Fruit fly (Drosophila melanogaster) whole organism, prepupa: ENCODE data around the gene CG42529.

ENCODE experiments used
- Blimp-1 ChIP-seq: fragments of 200-800 bp; sonication (Bioruptor generic); optimal IDR thresholded peaks from 3 replicates; lab custom pipeline; 2017; ENCODE audit warnings: missing biosample characterization, missing genetic modification characterization, mild to moderate bottlenecking, moderate library complexity, missing genetic modification reagents
- CG10669 ChIP-seq: fragments of 200-800 bp; sonication (Bioruptor generic); optimal IDR thresholded peaks from 3 replicates; lab custom pipeline; 2018; ENCODE audit warnings: missing biosample characterization, mild to moderate bottlenecking, missing genetic modification characterization, moderate library complexity
- CG11294 ChIP-seq: fragments of 200-800 bp; sonication (Bioruptor generic); IDR thresholded peaks from 2 replicates; pipeline ENCODE4 v1.3.6; 2022; ENCODE audit warnings: missing biosample characterization, missing genetic modification characterization
- CG11762 ChIP-seq: fragments of 200-800 bp; sonication (Bioruptor generic); optimal IDR thresholded peaks from 3 replicates; lab custom pipeline; 2016; ENCODE audit warnings: missing biosample characterization, missing genetic modification characterization; ENCODE audit not compliant: insufficient read depth
- CG11902 ChIP-seq: fragments of 200-800 bp; sonication (Bioruptor generic); optimal IDR thresholded peaks from 3 replicates; lab custom pipeline; 2016; ENCODE audit warnings: missing biosample characterization, missing genetic modification characterization
- CG1621 ChIP-seq: fragments of 200-800 bp; sonication (Bioruptor generic); optimal IDR thresholded peaks from 3 replicates; lab custom pipeline; 2018; ENCODE audit warnings: missing biosample characterization, mild to moderate bottlenecking, missing genetic modification characterization
- CG16779 ChIP-seq: fragments of 200-800 bp; sonication (Bioruptor generic); optimal IDR thresholded peaks from 3 replicates; lab custom pipeline; 2017; ENCODE audit warnings: missing biosample characterization, mild to moderate bottlenecking, missing genetic modification characterization
- CG32006 ChIP-seq: fragments of 200-800 bp; sonication (Bioruptor generic); optimal IDR thresholded peaks from 3 replicates; lab custom pipeline; 2017; ENCODE audit warnings: missing biosample characterization, mild to moderate bottlenecking, missing genetic modification characterization
- CG34406 ChIP-seq: fragments of 200-800 bp; sonication (Bioruptor generic); optimal IDR thresholded peaks from 3 replicates; lab custom pipeline; 2016; ENCODE audit warnings: missing biosample characterization, missing genetic modification characterization
- CG3919 ChIP-seq: fragments of 200-800 bp; sonication (Bioruptor generic); optimal IDR thresholded peaks from 3 replicates; lab custom pipeline; 2016; ENCODE audit warnings: missing biosample characterization, missing genetic modification characterization
- CG4318 ChIP-seq: fragments of 200-800 bp; sonication (Bioruptor generic); optimal IDR thresholded peaks from 3 replicates; lab custom pipeline; 2017; ENCODE audit warnings: missing biosample characterization, mild to moderate bottlenecking, missing genetic modification characterization
- CG6163 ChIP-seq: fragments of 200-800 bp; sonication (Bioruptor generic); IDR thresholded peaks from 3 replicates; pipeline ENCODE4 v1.3.6; 2022; ENCODE audit warnings: missing biosample characterization, missing genetic modification characterization
- CG6276 ChIP-seq: fragments of 200-800 bp; sonication (Bioruptor generic); optimal IDR thresholded peaks from 2 replicates; lab custom pipeline; 2017; ENCODE audit warnings: missing biosample characterization, mild to moderate bottlenecking, missing genetic modification characterization
- CG6792 ChIP-seq: fragments of 200-800 bp; sonication (Bioruptor generic); optimal IDR thresholded peaks from 3 replicates; lab custom pipeline; 2016; ENCODE audit warnings: missing biosample characterization, missing genetic modification characterization
- CG6808 ChIP-seq: fragments of 200-800 bp; sonication (Bioruptor generic); optimal IDR thresholded peaks from 3 replicates; lab custom pipeline; 2017; ENCODE audit warnings: missing biosample characterization, missing genetic modification characterization, mild to moderate bottlenecking, moderate library complexity, missing genetic modification reagents
- CG6854 ChIP-seq: fragments of 200-800 bp; sonication (Bioruptor generic); optimal IDR thresholded peaks from 2 replicates; lab custom pipeline; 2017; ENCODE audit warnings: missing biosample characterization, mild to moderate bottlenecking, missing genetic modification characterization
- CG7368 ChIP-seq: fragments of 200-800 bp; sonication (Bioruptor generic); optimal IDR thresholded peaks from 3 replicates; lab custom pipeline; 2016; ENCODE audit warnings: missing biosample characterization, missing genetic modification characterization
- CG8119 ChIP-seq: fragments of 200-800 bp; sonication (Bioruptor generic); IDR thresholded peaks from 3 replicates; pipeline ENCODE4 v1.3.6; 2022; ENCODE audit warnings: missing biosample characterization, missing genetic modification characterization
- CG8632 ChIP-seq: fragments of 200-800 bp; sonication (Bioruptor generic); optimal IDR thresholded peaks from 3 replicates; lab custom pipeline; 2016; ENCODE audit warnings: missing biosample characterization, missing genetic modification characterization
- CG9139 ChIP-seq: fragments of 200-800 bp; sonication (Bioruptor generic); optimal IDR thresholded peaks from 3 replicates; lab custom pipeline; 2017; ENCODE audit warnings: missing biosample characterization, mild to moderate bottlenecking, missing genetic modification characterization
- Eip78C ChIP-seq: fragments of 200-800 bp; sonication (Bioruptor generic); peaks from one replicate; lab custom pipeline; 2016; ENCODE audit warnings: missing biosample characterization, missing genetic modification characterization
- Eip93F ChIP-seq: fragments of 200-800 bp; sonication (Bioruptor generic); optimal IDR thresholded peaks from 2 replicates; lab custom pipeline; 2016; ENCODE audit warnings: missing biosample characterization, mild to moderate bottlenecking, missing genetic modification characterization
- Ets21C ChIP-seq: fragments of 200-800 bp; sonication (Bioruptor generic); optimal IDR thresholded peaks from 3 replicates; lab custom pipeline; 2016; ENCODE audit warnings: missing biosample characterization, missing genetic modification characterization
- Ets96B ChIP-seq: fragments of 200-800 bp; optimal IDR thresholded peaks from 2 replicates; lab custom pipeline; 2019; ENCODE audit warnings: missing biosample characterization, mild to moderate bottlenecking, missing genetic modification characterization, moderate library complexity
- Gug ChIP-seq: fragments of 200-800 bp; sonication (Bioruptor generic); IDR thresholded peaks from 2 replicates; pipeline ENCODE4 v1.3.6; 2022; ENCODE audit warnings: missing biosample characterization, missing genetic modification characterization
- Hr38 ChIP-seq: sonication (Bioruptor generic); optimal IDR thresholded peaks from 2 replicates; lab custom pipeline; 2016; ENCODE audit warnings: missing biosample characterization, missing genetic modification characterization
- Hr39 ChIP-seq: fragments of 200-800 bp; sonication (Bioruptor generic); optimal IDR thresholded peaks from 2 replicates; lab custom pipeline; 2016; ENCODE audit warnings: missing biosample characterization, missing genetic modification characterization
- Hr4 ChIP-seq: fragments of 200-800 bp; sonication (Bioruptor generic); optimal IDR thresholded peaks from 3 replicates; lab custom pipeline; 2016; ENCODE audit warnings: missing biosample characterization, missing genetic modification characterization
- Lpt ChIP-seq: fragments of 200-800 bp; sonication (Bioruptor generic); optimal IDR thresholded peaks from 3 replicates; lab custom pipeline; 2016; ENCODE audit warnings: missing biosample characterization, missing genetic modification characterization
- Met ChIP-seq: fragments of 200-800 bp; sonication (Bioruptor generic); optimal IDR thresholded peaks from 3 replicates; lab custom pipeline; 2016; ENCODE audit warnings: missing biosample characterization, missing genetic modification characterization
- OdsH ChIP-seq: fragments of 200-800 bp; sonication (Bioruptor generic); optimal IDR thresholded peaks from 3 replicates; lab custom pipeline; 2016; ENCODE audit warnings: missing biosample characterization, missing genetic modification characterization
- Smox ChIP-seq: fragments of 200-800 bp; sonication (Bioruptor generic); optimal IDR thresholded peaks from 3 replicates; lab custom pipeline; 2016; ENCODE audit warnings: missing biosample characterization, missing genetic modification characterization
- Sox102F ChIP-seq: fragments of 200-800 bp; sonication (Bioruptor generic); optimal IDR thresholded peaks from 2 replicates; lab custom pipeline; 2016; ENCODE audit warnings: missing biosample characterization, mild to moderate bottlenecking, missing genetic modification characterization
- Sox14 ChIP-seq: fragments of 200-800 bp; sonication (Bioruptor generic); optimal IDR thresholded peaks from 3 replicates; lab custom pipeline; 2016; ENCODE audit warnings: missing biosample characterization, missing genetic modification characterization
- Sox15 ChIP-seq: fragments of 200-800 bp; sonication (Bioruptor generic); optimal IDR thresholded peaks from 3 replicates; lab custom pipeline; 2016; ENCODE audit warnings: missing biosample characterization, missing genetic modification characterization
- achi ChIP-seq: fragments of 200-800 bp; sonication (Bioruptor generic); optimal IDR thresholded peaks from 3 replicates; lab custom pipeline; 2016; ENCODE audit warnings: missing biosample characterization, missing genetic modification characterization
- acj6 ChIP-seq: fragments of 200-800 bp; sonication (Bioruptor generic); optimal IDR thresholded peaks from 3 replicates; lab custom pipeline; 2016; ENCODE audit warnings: missing biosample characterization, missing genetic modification characterization
- cyc ChIP-seq: fragments of 200-800 bp; sonication (Bioruptor generic); optimal IDR thresholded peaks from 3 replicates; lab custom pipeline; 2016; ENCODE audit warnings: missing biosample characterization, missing genetic modification characterization
- dac ChIP-seq: fragments of 200-800 bp; sonication (Bioruptor generic); optimal IDR thresholded peaks from 2 replicates; lab custom pipeline; 2017; ENCODE audit warnings: missing biosample characterization, mild to moderate bottlenecking, missing genetic modification characterization
- dsx ChIP-seq: fragments of 200-800 bp; optimal IDR thresholded peaks from 3 replicates; lab custom pipeline; 2019; ENCODE audit warnings: missing biosample characterization, mild to moderate bottlenecking, missing genetic modification characterization, moderate library complexity; ENCODE audit not compliant: poor library complexity, severe bottlenecking
- eg ChIP-seq: fragments of 200-800 bp; sonication (Bioruptor generic); IDR thresholded peaks from 3 replicates; pipeline ENCODE4 v1.3.6; 2022; ENCODE audit warnings: missing biosample characterization, missing genetic modification characterization
- esn ChIP-seq: fragments of 200-800 bp; sonication (Bioruptor generic); optimal IDR thresholded peaks from 2 replicates; lab custom pipeline; 2016; ENCODE audit warnings: missing biosample characterization, mild to moderate bottlenecking, missing genetic modification characterization, moderate library complexity
- fd85E ChIP-seq: fragments of 200-800 bp; sonication (Bioruptor generic); optimal IDR thresholded peaks from 3 replicates; lab custom pipeline; 2016; ENCODE audit warnings: missing biosample characterization, missing genetic modification characterization
- fkh ChIP-seq: fragments of 200-800 bp; sonication (Bioruptor generic); optimal IDR thresholded peaks from 3 replicates; lab custom pipeline; 2017; ENCODE audit warnings: missing biosample characterization, mild to moderate bottlenecking, missing genetic modification characterization, moderate library complexity
- lz ChIP-seq: fragments of 200-800 bp; sonication (Bioruptor generic); optimal IDR thresholded peaks from 3 replicates; lab custom pipeline; 2016; ENCODE audit warnings: missing biosample characterization, missing genetic modification characterization
- net ChIP-seq: fragments of 200-800 bp; sonication (Bioruptor generic); optimal IDR thresholded peaks from 3 replicates; lab custom pipeline; 2016; ENCODE audit warnings: missing biosample characterization, missing genetic modification characterization
- pdm3 ChIP-seq: fragments of 200-800 bp; sonication (Bioruptor generic); optimal IDR thresholded peaks from 3 replicates; lab custom pipeline; 2016; ENCODE audit warnings: missing biosample characterization, missing genetic modification characterization
- salr ChIP-seq, 2 experiments: fragments of 200-800 bp; sonication (Bioruptor generic); optimal IDR thresholded peaks; 3 replicates each; lab custom pipeline; 2016 to 2018; ENCODE audit warnings: missing biosample characterization in 2 of 2, missing genetic modification characterization in 2 of 2, mild to moderate bottlenecking in 1 of 2
- spab ChIP-seq: fragments of 200-800 bp; sonication (Bioruptor generic); optimal IDR thresholded peaks from 2 replicates; lab custom pipeline; 2017; ENCODE audit warnings: missing biosample characterization, mild to moderate bottlenecking, missing genetic modification characterization, missing genetic modification reagents
- ss ChIP-seq, 2 experiments: fragments of 200-800 bp; sonication (Bioruptor generic); optimal IDR thresholded peaks; 2 replicates in 1 of 2; 3 replicates in 1 of 2; lab custom pipeline; 2017 to 2018; ENCODE audit warnings: mild to moderate bottlenecking in 2 of 2, missing biosample characterization in 2 of 2, missing genetic modification characterization in 2 of 2, moderate library complexity in 1 of 2
- svp ChIP-seq: fragments of 200-800 bp; sonication (Bioruptor generic); peaks from one replicate; lab custom pipeline; 2016; ENCODE audit warnings: missing biosample characterization, missing genetic modification characterization
- topi ChIP-seq: fragments of 200-800 bp; sonication (Bioruptor generic); optimal IDR thresholded peaks from 3 replicates; lab custom pipeline; 2016; ENCODE audit warnings: missing biosample characterization, missing genetic modification characterization
- vri ChIP-seq: fragments of 200-800 bp; sonication (Bioruptor generic); optimal IDR thresholded peaks from 3 replicates; lab custom pipeline; 2016; ENCODE audit warnings: missing biosample characterization, mild to moderate bottlenecking, missing genetic modification characterization

Gene CG42529

dm6 chr3L:19694156-19694643, 34.6 kb upstream of the CG42529 start:
- TF ChIP-seq CG1621 (tag; lab: Kevin White, UChicago) (no peak), lz (GFP tag; lab: Kevin White, UChicago) (no peak), achi (GFP tag; lab: Kevin White, UChicago) (no peak), svp (GFP tag; lab: Kevin White, UChicago) (no peak), CG6163 (no peak), fd85E (GFP tag; lab: Kevin White, UChicago) (no peak), net (GFP tag; lab: Kevin White, UChicago) (no peak), CG6854 (peak; percentile 56), Hr39 (no peak), Sox14 (GFP tag; lab: Kevin White, UChicago) (no peak), CG3919 (GFP tag; lab: Kevin White, UChicago) (no peak), CG9139 (GFP tag; lab: Kevin White, UChicago) (no peak), CG6792 (GFP tag; lab: Kevin White, UChicago) (no peak), topi (GFP tag; lab: Kevin White, UChicago) (no peak), dsx (GFP tag; lab: Kevin White, UChicago) (no peak), Met (GFP tag; lab: Kevin White, UChicago) (no peak), esn (GFP tag; lab: Kevin White, UChicago) (no peak), Eip93F (GFP tag; lab: Kevin White, UChicago) (no peak), Ets21C (GFP tag; lab: Kevin White, UChicago) (no peak), Sox15 (GFP tag; lab: Kevin White, UChicago) (no peak), Blimp-1 (GFP tag; lab: Kevin White, UChicago) (peak; percentile 94), pdm3 (no peak), Smox (GFP tag; lab: Kevin White, UChicago) (no peak), CG4318 (GFP tag; lab: Kevin White, UChicago) (no peak), CG6808 (peak; percentile 34), Ets96B (no peak), CG11902 (GFP tag; lab: Kevin White, UChicago) (no peak), CG32006 (GFP tag; lab: Kevin White, UChicago) (no peak), CG16779 (tag; lab: Kevin White, UChicago) (no peak), Hr38 (GFP tag; lab: Kevin White, UChicago) (no peak), CG11762 (GFP tag; lab: Kevin White, UChicago) (no peak), Eip78C (peak; percentile 65), dac (GFP tag; lab: Kevin White, UChicago) (no peak), Sox102F (no peak), CG7368 (no peak), CG34406 (GFP tag; lab: Kevin White, UChicago) (no peak), Lpt (GFP tag; lab: Kevin White, UChicago) (no peak), CG8119 (GFP tag; lab: Robert Waterston, UW) (peak; percentile 18; the same call in 1 of the 3 replicates), CG10669 (no peak), ss (GFP tag; optimal IDR thresholded peaks at IDR 0.05; lab: Kevin White, UChicago) (peak; percentile 44 to 62), salr (GFP tag; optimal IDR thresholded peaks at IDR 0.05; lab: Kevin White, UChicago) (no peak), Hr4 (no peak), eg (GFP tag; lab: Robert Waterston, UW) (peak; percentile 44; the same call in 1 of the 3 replicates), CG8632 (GFP tag; lab: Kevin White, UChicago) (no peak), vri (GFP tag; lab: Kevin White, UChicago) (peak; percentile 86), cyc (GFP tag; lab: Kevin White, UChicago) (no peak), acj6 (GFP tag; lab: Kevin White, UChicago) (no peak), CG6276 (GFP tag; lab: Kevin White, UChicago) (no peak), spab (no peak), fkh (GFP tag; lab: Kevin White, UChicago) (no peak), CG11294 (no peak), OdsH (no peak), Gug (no peak)
